Worm (Caenorhabditis elegans) whole organism, late embryonic: ENCODE measurements around the gene lips-17.

Source experiments
- C38D4.7 ChIP-seq: fragments of 200-800 bp; sonication (Bioruptor generic); optimal IDR thresholded peaks from 2 replicates; lab custom pipeline; 2018; ENCODE audit warnings: mild to moderate bottlenecking, missing genetic modification characterization, moderate library complexity, missing compliant biosample characterization
- ama-1 ChIP-seq: fragments of 150-350 bp; optimal IDR thresholded peaks from 2 replicates; lab custom pipeline; 2014
- ets-4 ChIP-seq: sonication (generic microtip); optimal IDR thresholded peaks from 2 replicates; lab custom pipeline; 2016; ENCODE audit warnings: missing genetic modification characterization, missing compliant biosample characterization

DNA sequence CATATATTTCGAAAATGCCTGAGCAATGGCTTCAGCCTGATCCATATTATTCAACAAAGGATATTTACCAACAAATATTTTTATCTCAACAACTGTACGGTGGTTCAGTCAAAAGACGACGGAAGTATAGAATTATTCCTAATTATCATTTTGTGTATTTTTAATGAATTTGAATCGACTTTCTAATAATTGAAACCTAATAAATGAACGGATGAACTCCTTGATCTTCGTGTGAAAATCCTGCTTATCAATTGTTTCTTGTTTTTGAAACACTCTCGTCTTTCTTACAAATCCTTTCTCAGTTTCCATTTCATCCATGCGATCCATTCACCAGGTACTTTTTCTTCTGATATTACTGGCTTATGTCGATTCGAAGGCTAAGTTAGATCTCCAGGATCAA, 32.4 kb upstream of the lips-17 start, which contains the start of gene F35D2.1:
- TF ChIP-seq ets-4 = no peak
- no peak for TF ChIP-seq ama-1 (lab: Kevin White, UChicago)
- TF ChIP-seq C38D4.7 (GFP tag; lab: Kevin White, UChicago) = no peak
